Fruit fly (Drosophila melanogaster): ENCODE measurements around the gene CG3061.

Gene CG3061

dm6 chr3R:13990109-13990508 is 42.1 kb upstream of the CG3061 start (continued):
- TF ChIP-seq Max (GFP tag; optimal IDR thresholded peaks at IDR 0.05) (no peak), ewg (GFP tag; optimal IDR thresholded peaks at IDR 0.05) (peak; percentile 22), lilli (GFP tag; optimal IDR thresholded peaks at IDR 0.05) (no peak), CG2199 (GFP tag; IDR thresholded peaks at IDR 0.05) (peak; percentile 83; the same call in 2 of the 3 replicates), CG11247 (GFP tag; IDR thresholded peaks at IDR 0.05) (no peak), Med (GFP tag) (peak; percentile 66), CG2889 (GFP tag; IDR thresholded peaks at IDR 0.05) (no peak), zfh1 (GFP tag; IDR thresholded peaks at IDR 0.05) (0 out of 3 replicates have a peak, but pooled peaks have one; percentile 36), tll (GFP tag; optimal IDR thresholded peaks at IDR 0.05) (peak in 1 of 2 experiments; percentile 40), CG9727 (GFP tag; optimal IDR thresholded peaks at IDR 0.05) (no peak), al (GFP tag; IDR thresholded peaks at IDR 0.05) (no peak), sob (GFP tag; IDR thresholded peaks at IDR 0.05) (0 out of 2 replicates have a peak, but pooled peaks have one; percentile 9), scrt (GFP tag; optimal IDR thresholded peaks at IDR 0.05) (no peak), prd (optimal IDR thresholded peaks at IDR 0.05) (no peak), prd (GFP tag; IDR thresholded peaks at IDR 0.05) (0 out of 3 replicates have a peak, but pooled peaks have one; percentile 25), amos (GFP tag; IDR thresholded peaks at IDR 0.05; ENCODE audit: partially characterized antibody) (no peak), NC2α (GFP tag; optimal IDR thresholded peaks at IDR 0.05) (no peak), Lpt (GFP tag; optimal IDR thresholded peaks at IDR 0.05) (no peak), CG16779 (GFP tag; IDR thresholded peaks at IDR 0.05) (no peak), lbe (GFP tag; optimal IDR thresholded peaks at IDR 0.05) (no peak), twi (tag; optimal IDR thresholded peaks at IDR 0.05) (peak; percentile 48), CG30431 (GFP tag; optimal IDR thresholded peaks at IDR 0.05) (no peak), CG14965 (GFP tag; optimal IDR thresholded peaks at IDR 0.05; ENCODE audit: borderline replicate concordance) (no peak), sc (optimal IDR thresholded peaks at IDR 0.05) (no peak), sc (GFP tag; optimal IDR thresholded peaks at IDR 0.05) (peak; percentile 5), pnt (GFP tag; optimal IDR thresholded peaks at IDR 0.05) (no peak), pita (GFP tag; optimal IDR thresholded peaks at IDR 0.05) (no peak), Atf6 (GFP tag; IDR thresholded peaks at IDR 0.05) (no peak), gfzf (GFP tag; optimal IDR thresholded peaks at IDR 0.05) (no peak), CG7271 (tag; optimal IDR thresholded peaks at IDR 0.05) (no peak), fd102C (GFP tag; optimal IDR thresholded peaks at IDR 0.05) (peak; percentile 10), Dfd (GFP tag; optimal IDR thresholded peaks at IDR 0.05) (no peak), CG32772 (GFP tag; IDR thresholded peaks at IDR 0.05) (peak; percentile 15; the same call in 1 of the 2 replicates), sens (GFP tag) (peak; percentile 70)

DNA sequence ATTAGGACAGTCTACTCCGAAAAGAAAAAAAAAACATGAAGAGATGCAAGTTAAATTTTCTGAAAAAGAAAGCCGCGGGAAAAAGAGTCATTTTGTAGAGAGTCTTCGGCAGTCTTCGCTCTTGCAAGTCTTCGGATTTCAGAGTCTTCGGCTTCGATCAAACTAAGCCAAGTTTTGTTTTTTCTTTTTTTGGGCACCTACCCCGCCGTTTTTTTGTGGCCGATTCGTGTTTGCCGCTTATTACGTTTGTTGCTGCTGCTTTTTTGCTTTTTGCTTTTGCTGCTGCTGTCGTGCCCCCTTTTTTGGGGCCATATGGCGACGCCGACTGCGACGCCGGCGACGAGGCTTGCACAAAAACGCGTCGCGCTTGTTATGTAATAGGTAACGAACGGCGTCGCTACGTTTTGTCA is 40.0 kb upstream of the CG3061 start:
- TF ChIP-seq CG12071 (GFP tag; optimal IDR thresholded peaks at IDR 0.05) (no peak), CG9797 (GFP tag; optimal IDR thresholded peaks at IDR 0.05) (no peak), CG6683 (GFP tag; optimal IDR thresholded peaks at IDR 0.05) (no peak), ems (GFP tag; optimal IDR thresholded peaks at IDR 0.05) (no peak), Nf-YA (GFP tag; IDR thresholded peaks at IDR 0.05) (no peak), Drgx (GFP tag; IDR thresholded peaks at IDR 0.05) (peak; percentile 51), cg (GFP tag; optimal IDR thresholded peaks at IDR 0.05) (no peak), Tbp (GFP tag; optimal IDR thresholded peaks at IDR 0.05) (no peak), sqz (GFP tag; optimal IDR thresholded peaks at IDR 0.05) (peak; percentile 58), CG13775 (GFP tag; optimal IDR thresholded peaks at IDR 0.05) (no peak), CG7372 (GFP tag; IDR thresholded peaks at IDR 0.05) (no peak), CG10543 (GFP tag; optimal IDR thresholded peaks at IDR 0.05) (no peak), Deaf1 (tag; optimal IDR thresholded peaks at IDR 0.05) (peak; percentile 52), wor (GFP tag; IDR thresholded peaks at IDR 0.05) (no peak), Adf1 (GFP tag; IDR thresholded peaks at IDR 0.05) (peak; percentile 51; the same call in 1 of the 2 replicates), vvl (GFP tag; IDR thresholded peaks at IDR 0.05) (0 out of 2 replicates have a peak, but pooled peaks have one; percentile 29), CG7786 (GFP tag; optimal IDR thresholded peaks at IDR 0.05) (no peak), CG13296 (GFP tag; optimal IDR thresholded peaks at IDR 0.05) (no peak), H15 (GFP tag; IDR thresholded peaks at IDR 0.05) (no peak), gro (GFP tag; optimal IDR thresholded peaks at IDR 0.05) (no peak)
